Worm (Caenorhabditis elegans) whole organism, L1 larva: ENCODE results near the gene nhr-91.

ENCODE experiments used
- C04F5.9 ChIP-seq: sonication (generic microtip); optimal IDR thresholded peaks from 2 replicates; lab custom pipeline; 2016; ENCODE audit warnings: missing genetic modification characterization, missing compliant biosample characterization
- aha-1 ChIP-seq: fragments of 150-350 bp; optimal IDR thresholded peaks from 2 replicates; lab custom pipeline; 2014; ENCODE audit warnings: missing biosample characterization, missing genetic modification characterization
- alr-1 ChIP-seq: fragments of 200-800 bp; sonication (Bioruptor generic); optimal IDR thresholded peaks from 2 replicates; lab custom pipeline; 2018; ENCODE audit warnings: borderline replicate concordance, mild to moderate bottlenecking, missing genetic modification characterization, missing compliant biosample characterization
- ama-1 ChIP-seq: fragments of 150-350 bp; optimal IDR thresholded peaks from 2 replicates; lab custom pipeline; 2014
- ceh-82 ChIP-seq, 3 experiments: fragments of 150-350 bp in 1 of 3; sonication (generic microtip) in 2 of 3; optimal IDR thresholded peaks; 2 replicates each; lab custom pipeline; 2014 to 2017; ENCODE audit warnings: missing biosample characterization in 3 of 3, missing genetic modification characterization in 3 of 3
- ceh-88 ChIP-seq: fragments of 200-800 bp; sonication (Bioruptor generic); IDR thresholded peaks from 2 replicates; pipeline ENCODE4 v1.3.6; 2022; ENCODE audit warnings: missing genetic modification characterization, missing compliant biosample characterization
- ceh-90 ChIP-seq: sonication (generic microtip); optimal IDR thresholded peaks from 2 replicates; lab custom pipeline; 2016; ENCODE audit warnings: missing genetic modification characterization, missing compliant biosample characterization
- egl-13 ChIP-seq: sonication (generic microtip); optimal IDR thresholded peaks from 2 replicates; lab custom pipeline; 2016; ENCODE audit warnings: missing genotype, missing genetic modification reagents, missing genetic modification characterization, missing compliant biosample characterization
- elt-3 ChIP-seq, 6 experiments: fragments of 150-350 bp in 1 of 6; sonication (generic microtip); optimal IDR thresholded peaks; 2 replicates each; lab custom pipeline; 2017 to 2018; ENCODE audit warnings: missing biosample characterization in 6 of 6, missing genetic modification characterization in 6 of 6, inconsistent platforms in 1 of 6
- ets-5 ChIP-seq: fragments of 200-800 bp; sonication (Bioruptor generic); IDR thresholded peaks from 2 replicates; pipeline ENCODE4 v1.3.6; 2022; ENCODE audit warnings: missing genetic modification characterization, missing compliant biosample characterization
- fkh-10 ChIP-seq: sonication (generic microtip); optimal IDR thresholded peaks from 2 replicates; lab custom pipeline; 2017; ENCODE audit warnings: missing biosample characterization, missing genetic modification reagents, missing genetic modification characterization
- fkh-4 ChIP-seq: sonication (generic microtip); optimal IDR thresholded peaks from 2 replicates; lab custom pipeline; 2016; ENCODE audit warnings: missing compliant biosample characterization, missing genetic modification characterization, borderline replicate concordance
- grh-1 ChIP-seq: fragments of 200-800 bp; sonication (Bioruptor generic); IDR thresholded peaks from 2 replicates; pipeline ENCODE4 v1.3.6; 2022; ENCODE audit warnings: missing genetic modification reagents, missing genetic modification characterization, missing compliant biosample characterization
- hpl-2 ChIP-seq: fragments of 150-350 bp; optimal IDR thresholded peaks from 2 replicates; lab custom pipeline; 2014; ENCODE audit warnings: missing biosample characterization, missing genetic modification reagents, missing genetic modification characterization
- irx-1 ChIP-seq: sonication (generic microtip); optimal IDR thresholded peaks from 2 replicates; lab custom pipeline; 2016; ENCODE audit warnings: missing genetic modification characterization, missing compliant biosample characterization
- isw-1 ChIP-seq: fragments of 200-800 bp; sonication (Bioruptor generic); IDR thresholded peaks from 2 replicates; pipeline ENCODE4 v1.3.6; 2022; ENCODE audit warnings: missing genetic modification characterization, missing compliant biosample characterization
- lin-13 ChIP-seq: fragments of 150-350 bp; optimal IDR thresholded peaks from 2 replicates; lab custom pipeline; 2014; ENCODE audit warnings: missing biosample characterization, missing genetic modification reagents, missing genetic modification characterization
- lin-15B ChIP-seq: fragments of 150-350 bp; sonication (generic microtip); optimal IDR thresholded peaks from 3 replicates; lab custom pipeline; 2014; ENCODE audit warnings: missing biosample characterization, missing genetic modification characterization
- lin-35 ChIP-seq, 2 experiments: fragments of 150-350 bp; optimal IDR thresholded peaks; 2 replicates each; lab custom pipeline; 2014; ENCODE audit warnings: missing biosample characterization in 2 of 2, missing genetic modification characterization in 2 of 2, missing genetic modification reagents in 2 of 2
- lin-39 ChIP-seq: fragments of 150-350 bp; optimal IDR thresholded peaks from 2 replicates; lab custom pipeline; 2014; ENCODE audit warnings: missing biosample characterization, missing genetic modification reagents, missing genetic modification characterization
- lir-3 ChIP-seq: sonication (generic microtip); optimal IDR thresholded peaks from 2 replicates; lab custom pipeline; 2016; ENCODE audit warnings: mild to moderate bottlenecking, missing genetic modification characterization, moderate library complexity, missing compliant biosample characterization; ENCODE audit not compliant: poor library complexity
- mep-1 ChIP-seq: fragments of 150-350 bp; optimal IDR thresholded peaks from 2 replicates; lab custom pipeline; 2014; ENCODE audit warnings: missing biosample characterization, missing genetic modification characterization
- nhr-12 ChIP-seq: sonication (generic microtip); optimal IDR thresholded peaks from 2 replicates; lab custom pipeline; 2017; ENCODE audit warnings: missing biosample characterization, missing genetic modification characterization
- nhr-19 ChIP-seq: fragments of 200-800 bp; sonication (Bioruptor generic); conservative IDR thresholded peaks from 2 replicates; pipeline ENCODE4 v1.3.6; 2022; ENCODE audit warnings: missing genetic modification characterization, missing compliant biosample characterization
- nhr-20 ChIP-seq: sonication (generic microtip); optimal IDR thresholded peaks from 2 replicates; lab custom pipeline; 2016; ENCODE audit warnings: mild to moderate bottlenecking, missing genetic modification characterization, missing compliant biosample characterization
- nhr-47 ChIP-seq: sonication (generic microtip); optimal IDR thresholded peaks from 2 replicates; lab custom pipeline; 2016; ENCODE audit warnings: mild to moderate bottlenecking, missing genetic modification characterization, moderate library complexity, missing compliant biosample characterization
- nhr-71 ChIP-seq: sonication (generic microtip); optimal IDR thresholded peaks from 2 replicates; lab custom pipeline; 2016; ENCODE audit warnings: mild to moderate bottlenecking, missing genetic modification characterization, moderate library complexity, missing compliant biosample characterization
- nhr-76 ChIP-seq: sonication (generic microtip); optimal IDR thresholded peaks from 2 replicates; lab custom pipeline; 2017; ENCODE audit warnings: missing biosample characterization, missing genetic modification characterization
- nhr-77 ChIP-seq: fragments of 150-350 bp; optimal IDR thresholded peaks from 2 replicates; lab custom pipeline; 2014; ENCODE audit warnings: missing biosample characterization, missing genetic modification characterization
- nhr-85 ChIP-seq: sonication (generic microtip); peaks from one replicate; lab custom pipeline; 2016; ENCODE audit warnings: missing genetic modification characterization, inconsistent platforms, missing compliant biosample characterization
- pag-3 ChIP-seq: sonication (generic microtip); optimal IDR thresholded peaks from 2 replicates; lab custom pipeline; 2017; ENCODE audit warnings: missing genetic modification characterization, mild to moderate bottlenecking, missing compliant biosample characterization, antibody characterized with exemption, borderline replicate concordance; ENCODE audit not compliant: insufficient read depth
- pqm-1 ChIP-seq: sonication (generic microtip); optimal IDR thresholded peaks from 3 replicates; lab custom pipeline; 2017; ENCODE audit warnings: missing biosample characterization, missing genetic modification characterization
- rnt-1 ChIP-seq: sonication (generic microtip); optimal IDR thresholded peaks from 2 replicates; lab custom pipeline; 2016; ENCODE audit warnings: mild to moderate bottlenecking, missing genetic modification characterization, moderate library complexity, missing compliant biosample characterization
- skn-1 ChIP-seq: fragments of 150-350 bp; optimal IDR thresholded peaks from 2 replicates; lab custom pipeline; 2014; ENCODE audit warnings: missing biosample characterization, missing genetic modification characterization
- snu-23 ChIP-seq: sonication (generic microtip); optimal IDR thresholded peaks from 2 replicates; lab custom pipeline; 2016; ENCODE audit warnings: missing genetic modification characterization, missing compliant biosample characterization
- sox-4 ChIP-seq: sonication (generic microtip); optimal IDR thresholded peaks from 2 replicates; lab custom pipeline; 2016; ENCODE audit warnings: missing genetic modification characterization, missing compliant biosample characterization
- tbx-2 ChIP-seq: sonication (generic microtip); optimal IDR thresholded peaks from 2 replicates; lab custom pipeline; 2016; ENCODE audit warnings: missing genetic modification characterization, missing compliant biosample characterization
- tlp-1 ChIP-seq: fragments of 150-350 bp; optimal IDR thresholded peaks from 2 replicates; lab custom pipeline; 2014; ENCODE audit warnings: missing biosample characterization, missing genetic modification characterization
- unc-130 ChIP-seq: fragments of 150-350 bp; optimal IDR thresholded peaks from 2 replicates; lab custom pipeline; 2017; ENCODE audit warnings: missing biosample characterization, missing genetic modification characterization, inconsistent platforms
- unc-30 ChIP-seq: sonication (generic microtip); optimal IDR thresholded peaks from 2 replicates; lab custom pipeline; 2017; ENCODE audit warnings: missing biosample characterization, missing genetic modification characterization
- unc-62 ChIP-seq: fragments of 150-350 bp; optimal IDR thresholded peaks from 2 replicates; lab custom pipeline; 2014; ENCODE audit warnings: missing biosample characterization, missing genetic modification reagents, missing genetic modification characterization
- unc-98 ChIP-seq: fragments of 200-800 bp; sonication (Bioruptor generic); IDR thresholded peaks from 2 replicates; pipeline ENCODE4 v1.3.6; 2022; ENCODE audit warnings: missing genetic modification characterization, missing compliant biosample characterization
- xbp-1 ChIP-seq: sonication (generic microtip); optimal IDR thresholded peaks from 2 replicates; lab custom pipeline; 2016; ENCODE audit warnings: missing genetic modification characterization, missing compliant biosample characterization
- zag-1 ChIP-seq: fragments of 150-350 bp; optimal IDR thresholded peaks from 2 replicates; lab custom pipeline; 2014; ENCODE audit warnings: missing biosample characterization, missing genetic modification characterization
- zip-4 ChIP-seq: fragments of 200-800 bp; sonication (Bioruptor generic); optimal IDR thresholded peaks from 2 replicates; lab custom pipeline; 2018; ENCODE audit warnings: mild to moderate bottlenecking, missing genetic modification characterization, moderate library complexity, missing compliant biosample characterization
- ztf-11 ChIP-seq, 2 experiments: sonication (generic microtip); optimal IDR thresholded peaks; 2 replicates each; lab custom pipeline; 2016 to 2017; ENCODE audit warnings: missing genetic modification characterization in 2 of 2, missing biosample characterization in 1 of 2, missing compliant biosample characterization in 1 of 2

nhr-91 gene

ce11 chrX:15259947-15260687 is 49.1 kb upstream of the nhr-91 start, which contains the start of gene F46F2.3 (continued):
- TF ChIP-seq mep-1 (tag; lab: Kevin White, UChicago), result peak; percentile 41
- TF ChIP-seq snu-23 (GFP tag; lab: Kevin White, UChicago), result peak; percentile 55
- TF ChIP-seq sox-4 (tag; lab: Kevin White, UChicago), result no peak
- peak; percentile 68 for TF ChIP-seq nhr-20 (tag; lab: Kevin White, UChicago)
- 0 out of 2 replicates have a peak, but pooled peaks have one; percentile 11 for TF ChIP-seq nhr-19 (GFP tag; lab: Robert Waterston, UW)
- no peak for TF ChIP-seq fkh-10 (GFP tag; lab: Kevin White, UChicago)
- no peak for TF ChIP-seq lir-3
- TF ChIP-seq nhr-12 (tag; lab: Kevin White, UChicago), result no peak
- no peak for TF ChIP-seq nhr-76 (tag; lab: Kevin White, UChicago)
- no peak for TF ChIP-seq zag-1 (tag; lab: Kevin White, UChicago)
- TF ChIP-seq aha-1, result no peak
- peak; percentile 53 for TF ChIP-seq nhr-71
- TF ChIP-seq ztf-11 (tag; optimal IDR thresholded peaks at IDR 0.05; lab: Kevin White, UChicago), result no peak

ce11 chrX:15262423-15262822 is 46.7 kb upstream of the nhr-91 start, which contains the start of gene F46F2.5:
TSS of gene F46F2.5 (plus strand) at chrX:15262723.
- TF ChIP-seq grh-1 (GFP tag; lab: Robert Waterston, UW) (0 out of 2 replicates have a peak, but pooled peaks have one; percentile 22), unc-30 (tag; lab: Kevin White, UChicago) (no peak)

ce11 chrX:15262875-15263274 is 46.3 kb upstream of the nhr-91 start:
- TF ChIP-seq pag-3 (tag; lab: Kevin White, UChicago) (no peak), nhr-19 (GFP tag; lab: Robert Waterston, UW) (no peak), zag-1 (tag; lab: Kevin White, UChicago) (no peak), ceh-90 (tag; lab: Kevin White, UChicago) (no peak), pqm-1 (tag; lab: Kevin White, UChicago) (no peak), zip-4 (GFP tag; lab: Kevin White, UChicago) (no peak), elt-3 (tag; optimal IDR thresholded peaks at IDR 0.05; lab: Kevin White, UChicago) (no peak), lin-35 (GFP tag; optimal IDR thresholded peaks at IDR 0.05; lab: Kevin White, UChicago) (no peak), mep-1 (tag; lab: Kevin White, UChicago) (no peak), hpl-2 (no peak), egl-13 (tag; lab: Kevin White, UChicago) (no peak), irx-1 (tag; lab: Kevin White, UChicago) (no peak), unc-62 (GFP tag; lab: Kevin White, UChicago) (no peak), xbp-1 (no peak), rnt-1 (tag; lab: Kevin White, UChicago) (no peak), lin-15B (tag; lab: Kevin White, UChicago) (no peak), isw-1 (GFP tag; lab: Robert Waterston, UW) (no peak)

- TF ChIP-seq tlp-1 (tag; lab: Kevin White, UChicago) (no peak), alr-1 (no peak), lin-39 (tag; lab: Kevin White, UChicago) (no peak), C04F5.9 (tag; lab: Kevin White, UChicago) (no peak), fkh-4 (tag; lab: Kevin White, UChicago) (no peak), tbx-2 (peak; percentile 21), ceh-88 (GFP tag; lab: Robert Waterston, UW) (no peak), unc-130 (tag; lab: Kevin White, UChicago) (no peak), unc-30 (tag; lab: Kevin White, UChicago) (no peak), nhr-77 (tag; lab: Kevin White, UChicago) (no peak), unc-98 (no peak), ceh-82 (tag; optimal IDR thresholded peaks at IDR 0.05; lab: Kevin White, UChicago) (no peak), zip-4 (GFP tag; lab: Kevin White, UChicago) (no peak), ama-1 (lab: Kevin White, UChicago) (no peak), nhr-47 (tag; lab: Kevin White, UChicago) (no peak), ets-5 (GFP tag; lab: Robert Waterston, UW) (no peak), nhr-85 (peak; percentile 97), zag-1 (tag; lab: Kevin White, UChicago) (no peak), skn-1 (no peak), nhr-71 (peak; percentile 45), lin-13 (GFP tag; lab: Kevin White, UChicago) (no peak), ceh-90 (tag; lab: Kevin White, UChicago) (no peak)
Measured at ce11 chrX:15264149-15264548, 45.0 kb upstream of the nhr-91 start.
